Worm (Caenorhabditis elegans): ENCODE results near the gene F25D1.5.

F25D1.5 gene

DNA sequence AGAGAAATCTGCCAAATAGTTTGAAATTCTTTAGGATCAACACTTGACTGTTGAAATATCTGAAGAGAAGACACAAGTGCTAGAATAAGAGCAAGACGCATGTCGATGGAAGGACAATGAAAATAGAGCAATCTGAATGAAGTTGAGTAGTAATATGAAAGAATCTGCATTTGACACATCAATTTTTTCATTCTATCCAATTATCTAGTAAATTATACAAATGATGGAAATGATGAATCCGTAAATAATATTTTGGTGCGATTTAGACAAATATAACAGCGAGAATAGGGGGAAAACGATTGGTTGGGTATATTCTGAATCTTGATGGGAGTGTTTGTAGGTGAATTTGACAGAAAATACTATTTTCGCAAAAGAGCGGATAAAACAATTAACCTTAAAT, 13.9 kb downstream of the F25D1.5 start, which contains the start of gene txt-10:
TSS of gene txt-10 (minus strand) at position 101 of the 400 bp plus-strand sequence.
- TF ChIP-seq hrde-1 (tag; optimal IDR thresholded peaks at IDR 0.05; ENCODE audit: borderline replicate concordance) = peak; percentile 7
- TF ChIP-seq Y95B8A.8 (GFP tag; IDR thresholded peaks at IDR 0.05) = no peak

DNA sequence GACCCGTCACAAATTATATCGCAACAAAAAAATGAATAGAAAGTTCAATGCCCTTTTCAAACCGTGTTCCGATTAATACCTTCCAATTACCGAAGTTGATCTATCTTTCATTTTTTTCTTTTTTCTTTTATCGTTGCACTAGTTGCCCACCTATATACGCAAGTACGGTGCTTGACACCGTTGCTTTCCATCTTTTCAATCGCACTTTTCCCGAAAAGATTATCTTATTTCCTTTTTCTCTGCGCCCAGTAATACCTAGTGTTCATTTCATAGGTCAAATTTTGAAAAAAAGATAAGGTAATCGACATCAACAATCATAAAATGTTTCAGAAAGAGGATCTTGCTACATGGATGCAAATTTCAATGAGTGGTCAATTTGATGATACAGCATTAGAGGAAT, 17.0 kb downstream of the F25D1.5 start:
- no peak for TF ChIP-seq F57A8.1 (GFP tag; optimal IDR thresholded peaks at IDR 0.05)
- TF ChIP-seq ceh-58 (GFP tag; IDR thresholded peaks at IDR 0.05) = no peak

ce11 chrV:10528500-10528899, 18.1 kb downstream of the F25D1.5 start, which contains the start of gene F25D1.3:
Gene F25D1.3, plus strand, starts transcription at chrV:10528724.
- TF ChIP-seq ceh-100 (GFP tag; IDR thresholded peaks at IDR 0.05) = no peak
- TF ChIP-seq somi-1 (GFP tag; optimal IDR thresholded peaks at IDR 0.05) = no peak
- no peak for TF ChIP-seq snpc-1.1 (tag; optimal IDR thresholded peaks at IDR 0.05; ENCODE audit: insufficient read depth)
- TF ChIP-seq fkh-3 (tag; optimal IDR thresholded peaks at IDR 0.05) = no peak
- no peak for TF ChIP-seq let-607 (tag; optimal IDR thresholded peaks at IDR 0.05)
- TF ChIP-seq tbx-9 (tag; optimal IDR thresholded peaks at IDR 0.05; ENCODE audit: borderline replicate concordance) = no peak

ce11 chrV:10525902-10526301, 20.7 kb downstream of the F25D1.5 start, which contains the start of the genes C35A5.8 and hda-11:
Gene C35A5.8, minus strand, starts transcription at chrV:10525908.
Gene hda-11, plus strand, starts transcription at chrV:10526184.
- TF ChIP-seq tlf-1 (GFP tag; optimal IDR thresholded peaks at IDR 0.05) (peak; percentile 10), ccch-3 (GFP tag; optimal IDR thresholded peaks at IDR 0.05) (peak; percentile 43), K12H6.12 (tag; optimal IDR thresholded peaks at IDR 0.05) (peak; percentile 38), F33H1.4 (GFP tag; IDR thresholded peaks at IDR 0.05) (peak; percentile 37; the same call in 1 of the 2 replicates), mcd-1 (GFP tag; IDR thresholded peaks at IDR 0.05) (peak; percentile 63), nhr-120 (GFP tag; IDR thresholded peaks at IDR 0.05) (no peak), akir-1 (GFP tag; optimal IDR thresholded peaks at IDR 0.05) (no peak), snpc-4 (GFP tag; optimal IDR thresholded peaks at IDR 0.05) (peak; percentile 43), snpc-4 (tag; optimal IDR thresholded peaks at IDR 0.05) (peak in 2 of 4 experiments; percentile 37 to 57), D2030.7 (GFP tag; IDR thresholded peaks at IDR 0.05) (peak; percentile 67), hmg-20 (GFP tag; IDR thresholded peaks at IDR 0.05) (0 out of 2 replicates have a peak, but pooled peaks have one; percentile 7), bed-2 (GFP tag; IDR thresholded peaks at IDR 0.05) (peak; percentile 54; the same call in 1 of the 2 replicates), B0261.1 (tag; optimal IDR thresholded peaks at IDR 0.05) (no peak), lin-26 (GFP tag; IDR thresholded peaks at IDR 0.05) (no peak), nhr-80 (tag; optimal IDR thresholded peaks at IDR 0.05) (peak; percentile 36), ztf-18 (tag; optimal IDR thresholded peaks at IDR 0.05) (peak; percentile 59), him-1 (tag; optimal IDR thresholded peaks at IDR 0.05) (peak; percentile 39), zim-3 (tag; optimal IDR thresholded peaks at IDR 0.05) (peak; percentile 57), madf-8 (GFP tag; conservative IDR thresholded peaks at IDR 0.05) (0 out of 2 replicates have a peak, but pooled peaks have one; percentile 12), F22D6.2 (tag; optimal IDR thresholded peaks at IDR 0.05) (peak; percentile 57), snpc-1.1 (tag; optimal IDR thresholded peaks at IDR 0.05; ENCODE audit: insufficient read depth) (no peak), ZK185.1 (tag; optimal IDR thresholded peaks at IDR 0.05; ENCODE audit: poor library complexity, severe bottlenecking) (peak; percentile 93), lin-40 (tag; optimal IDR thresholded peaks at IDR 0.05) (peak; percentile 57), Y79H2A.3 (GFP tag; conservative IDR thresholded peaks at IDR 0.05) (no peak), nfya-2 (GFP tag; IDR thresholded peaks at IDR 0.05) (no peak), lin-54 (GFP tag; optimal IDR thresholded peaks at IDR 0.05) (peak; percentile 42), nfya-1 (tag; optimal IDR thresholded peaks at IDR 0.05; ENCODE audit: borderline replicate concordance, insufficient read depth) (no peak), sptf-2 (GFP tag; optimal IDR thresholded peaks at IDR 0.05) (no peak), ceh-27 (GFP tag; optimal IDR thresholded peaks at IDR 0.05) (peak; percentile 85), aptf-2 (GFP tag; conservative IDR thresholded peaks at IDR 0.05) (0 out of 2 replicates have a peak, but pooled peaks have one; percentile 11), cebp-1 (GFP tag; IDR thresholded peaks at IDR 0.05) (peak; percentile 43; the same call in 1 of the 2 replicates), cebp-1 (tag; optimal IDR thresholded peaks at IDR 0.05) (no peak), lin-35 (GFP tag; optimal IDR thresholded peaks at IDR 0.05) (peak in 1 of 3 experiments; percentile 11)
